Fruit fly (Drosophila melanogaster) whole organism, prepupa: ENCODE results near the gene Rab14.

Experiments
- CG10669 ChIP-seq: fragments of 200-800 bp; sonication (Bioruptor generic); optimal IDR thresholded peaks from 3 replicates; lab custom pipeline; 2018; ENCODE audit warnings: missing biosample characterization, mild to moderate bottlenecking, missing genetic modification characterization, moderate library complexity
- CG11294 ChIP-seq: fragments of 200-800 bp; sonication (Bioruptor generic); IDR thresholded peaks from 2 replicates; pipeline ENCODE4 v1.3.6; 2022; ENCODE audit warnings: missing biosample characterization, missing genetic modification characterization
- CG11762 ChIP-seq: fragments of 200-800 bp; sonication (Bioruptor generic); optimal IDR thresholded peaks from 3 replicates; lab custom pipeline; 2016; ENCODE audit warnings: missing biosample characterization, missing genetic modification characterization; ENCODE audit not compliant: insufficient read depth
- CG16779 ChIP-seq: fragments of 200-800 bp; sonication (Bioruptor generic); optimal IDR thresholded peaks from 3 replicates; lab custom pipeline; 2017; ENCODE audit warnings: missing biosample characterization, mild to moderate bottlenecking, missing genetic modification characterization
- CG3032 ChIP-seq: fragments of 200-800 bp; optimal IDR thresholded peaks from 2 replicates; lab custom pipeline; 2019; ENCODE audit warnings: missing biosample characterization, mild to moderate bottlenecking, missing genetic modification characterization, moderate library complexity
- CG34406 ChIP-seq: fragments of 200-800 bp; sonication (Bioruptor generic); optimal IDR thresholded peaks from 3 replicates; lab custom pipeline; 2016; ENCODE audit warnings: missing biosample characterization, missing genetic modification characterization
- CG3919 ChIP-seq: fragments of 200-800 bp; sonication (Bioruptor generic); optimal IDR thresholded peaks from 3 replicates; lab custom pipeline; 2016; ENCODE audit warnings: missing biosample characterization, missing genetic modification characterization
- CG6163 ChIP-seq: fragments of 200-800 bp; sonication (Bioruptor generic); IDR thresholded peaks from 3 replicates; pipeline ENCODE4 v1.3.6; 2022; ENCODE audit warnings: missing biosample characterization, missing genetic modification characterization
- CG6276 ChIP-seq: fragments of 200-800 bp; sonication (Bioruptor generic); optimal IDR thresholded peaks from 2 replicates; lab custom pipeline; 2017; ENCODE audit warnings: missing biosample characterization, mild to moderate bottlenecking, missing genetic modification characterization
- CG7368 ChIP-seq: fragments of 200-800 bp; sonication (Bioruptor generic); optimal IDR thresholded peaks from 3 replicates; lab custom pipeline; 2016; ENCODE audit warnings: missing biosample characterization, missing genetic modification characterization
- CG8319 ChIP-seq: fragments of 200-800 bp; sonication (Bioruptor generic); optimal IDR thresholded peaks from 3 replicates; lab custom pipeline; 2016; ENCODE audit warnings: missing biosample characterization, missing genetic modification characterization
- Eip78C ChIP-seq: fragments of 200-800 bp; sonication (Bioruptor generic); peaks from one replicate; lab custom pipeline; 2016; ENCODE audit warnings: missing biosample characterization, missing genetic modification characterization
- Eip93F ChIP-seq: fragments of 200-800 bp; sonication (Bioruptor generic); optimal IDR thresholded peaks from 2 replicates; lab custom pipeline; 2016; ENCODE audit warnings: missing biosample characterization, mild to moderate bottlenecking, missing genetic modification characterization
- Ets96B ChIP-seq: fragments of 200-800 bp; optimal IDR thresholded peaks from 2 replicates; lab custom pipeline; 2019; ENCODE audit warnings: missing biosample characterization, mild to moderate bottlenecking, missing genetic modification characterization, moderate library complexity
- Gug ChIP-seq: fragments of 200-800 bp; sonication (Bioruptor generic); IDR thresholded peaks from 2 replicates; pipeline ENCODE4 v1.3.6; 2022; ENCODE audit warnings: missing biosample characterization, missing genetic modification characterization
- Hr39 ChIP-seq: fragments of 200-800 bp; sonication (Bioruptor generic); optimal IDR thresholded peaks from 2 replicates; lab custom pipeline; 2016; ENCODE audit warnings: missing biosample characterization, missing genetic modification characterization
- Met ChIP-seq: fragments of 200-800 bp; sonication (Bioruptor generic); optimal IDR thresholded peaks from 3 replicates; lab custom pipeline; 2016; ENCODE audit warnings: missing biosample characterization, missing genetic modification characterization
- Sox14 ChIP-seq: fragments of 200-800 bp; sonication (Bioruptor generic); optimal IDR thresholded peaks from 3 replicates; lab custom pipeline; 2016; ENCODE audit warnings: missing biosample characterization, missing genetic modification characterization
- achi ChIP-seq: fragments of 200-800 bp; sonication (Bioruptor generic); optimal IDR thresholded peaks from 3 replicates; lab custom pipeline; 2016; ENCODE audit warnings: missing biosample characterization, missing genetic modification characterization
- acj6 ChIP-seq: fragments of 200-800 bp; sonication (Bioruptor generic); optimal IDR thresholded peaks from 3 replicates; lab custom pipeline; 2016; ENCODE audit warnings: missing biosample characterization, missing genetic modification characterization
- cyc ChIP-seq: fragments of 200-800 bp; sonication (Bioruptor generic); optimal IDR thresholded peaks from 3 replicates; lab custom pipeline; 2016; ENCODE audit warnings: missing biosample characterization, missing genetic modification characterization
- dsx ChIP-seq: fragments of 200-800 bp; optimal IDR thresholded peaks from 3 replicates; lab custom pipeline; 2019; ENCODE audit warnings: missing biosample characterization, mild to moderate bottlenecking, missing genetic modification characterization, moderate library complexity; ENCODE audit not compliant: poor library complexity, severe bottlenecking
- eg ChIP-seq: fragments of 200-800 bp; sonication (Bioruptor generic); IDR thresholded peaks from 3 replicates; pipeline ENCODE4 v1.3.6; 2022; ENCODE audit warnings: missing biosample characterization, missing genetic modification characterization
- esn ChIP-seq: fragments of 200-800 bp; sonication (Bioruptor generic); optimal IDR thresholded peaks from 2 replicates; lab custom pipeline; 2016; ENCODE audit warnings: missing biosample characterization, mild to moderate bottlenecking, missing genetic modification characterization, moderate library complexity
- fd59A ChIP-seq: fragments of 200-800 bp; sonication (Bioruptor generic); optimal IDR thresholded peaks from 2 replicates; lab custom pipeline; 2017; ENCODE audit warnings: missing biosample characterization, mild to moderate bottlenecking, missing genetic modification characterization, missing genetic modification reagents
- fd85E ChIP-seq: fragments of 200-800 bp; sonication (Bioruptor generic); optimal IDR thresholded peaks from 3 replicates; lab custom pipeline; 2016; ENCODE audit warnings: missing biosample characterization, missing genetic modification characterization
- fkh ChIP-seq: fragments of 200-800 bp; sonication (Bioruptor generic); optimal IDR thresholded peaks from 3 replicates; lab custom pipeline; 2017; ENCODE audit warnings: missing biosample characterization, mild to moderate bottlenecking, missing genetic modification characterization, moderate library complexity
- lz ChIP-seq: fragments of 200-800 bp; sonication (Bioruptor generic); optimal IDR thresholded peaks from 3 replicates; lab custom pipeline; 2016; ENCODE audit warnings: missing biosample characterization, missing genetic modification characterization
- pdm3 ChIP-seq: fragments of 200-800 bp; sonication (Bioruptor generic); optimal IDR thresholded peaks from 3 replicates; lab custom pipeline; 2016; ENCODE audit warnings: missing biosample characterization, missing genetic modification characterization
- spab ChIP-seq: fragments of 200-800 bp; sonication (Bioruptor generic); optimal IDR thresholded peaks from 2 replicates; lab custom pipeline; 2017; ENCODE audit warnings: missing biosample characterization, mild to moderate bottlenecking, missing genetic modification characterization, missing genetic modification reagents
- ss ChIP-seq, 2 experiments: fragments of 200-800 bp; sonication (Bioruptor generic); optimal IDR thresholded peaks; 2 replicates in 1 of 2; 3 replicates in 1 of 2; lab custom pipeline; 2017 to 2018; ENCODE audit warnings: mild to moderate bottlenecking in 2 of 2, missing biosample characterization in 2 of 2, missing genetic modification characterization in 2 of 2, moderate library complexity in 1 of 2
- svp ChIP-seq: fragments of 200-800 bp; sonication (Bioruptor generic); peaks from one replicate; lab custom pipeline; 2016; ENCODE audit warnings: missing biosample characterization, missing genetic modification characterization
- topi ChIP-seq: fragments of 200-800 bp; sonication (Bioruptor generic); optimal IDR thresholded peaks from 3 replicates; lab custom pipeline; 2016; ENCODE audit warnings: missing biosample characterization, missing genetic modification characterization
- vri ChIP-seq: fragments of 200-800 bp; sonication (Bioruptor generic); optimal IDR thresholded peaks from 3 replicates; lab custom pipeline; 2016; ENCODE audit warnings: missing biosample characterization, mild to moderate bottlenecking, missing genetic modification characterization

Rab14 gene

dm6 chr2L:14318600-14318999 is 36.3 kb upstream of the Rab14 start (continued):
- TF ChIP-seq CG34406 (GFP tag; lab: Kevin White, UChicago): no peak
- no peak for TF ChIP-seq topi
- TF ChIP-seq pdm3 (GFP tag; lab: Kevin White, UChicago): peak; percentile 1
- TF ChIP-seq fd85E (GFP tag; lab: Kevin White, UChicago): no peak
- TF ChIP-seq CG6276: peak; percentile 72
- no peak for TF ChIP-seq dsx (GFP tag; lab: Kevin White, UChicago)
- no peak for TF ChIP-seq ss (GFP tag; optimal IDR thresholded peaks at IDR 0.05; lab: Kevin White, UChicago)
- TF ChIP-seq CG11294 (GFP tag; lab: Robert Waterston, UW): no peak
- TF ChIP-seq vri (GFP tag; lab: Kevin White, UChicago): no peak
- TF ChIP-seq cyc (GFP tag; lab: Kevin White, UChicago): no peak
- TF ChIP-seq Met (GFP tag; lab: Kevin White, UChicago): no peak
- no peak for TF ChIP-seq lz (GFP tag; lab: Kevin White, UChicago)
- TF ChIP-seq Eip78C (GFP tag; lab: Kevin White, UChicago): no peak
- no peak for TF ChIP-seq CG7368 (GFP tag; lab: Kevin White, UChicago)
- no peak for TF ChIP-seq fd59A
- TF ChIP-seq CG8319 (GFP tag; lab: Kevin White, UChicago): no peak
- TF ChIP-seq acj6: no peak

- no peak for TF ChIP-seq svp (GFP tag; lab: Kevin White, UChicago)
- TF ChIP-seq fkh: no peak
- TF ChIP-seq lz (GFP tag; lab: Kevin White, UChicago): no peak
- no peak for TF ChIP-seq Met (GFP tag; lab: Kevin White, UChicago)
Observed at dm6 chr2L:14319005-14319404, 35.9 kb upstream of the Rab14 start.

dm6 chr2L:14333965-14334364 is 21.0 kb upstream of the Rab14 start, which contains the start of gene CG33090:
Gene CG33090 (plus strand): TSS chr2L:14334158.
- no peak for TF ChIP-seq Met (GFP tag; lab: Kevin White, UChicago)
- no peak for TF ChIP-seq topi
- TF ChIP-seq eg (GFP tag; lab: Robert Waterston, UW): 0 out of 3 replicates have a peak, but pooled peaks have one; percentile 13
- TF ChIP-seq Hr39 (GFP tag; lab: Kevin White, UChicago): no peak
- no peak for TF ChIP-seq CG11762 (GFP tag; lab: Kevin White, UChicago)
- TF ChIP-seq CG3919: no peak
- no peak for TF ChIP-seq achi (GFP tag; lab: Kevin White, UChicago)
- no peak for TF ChIP-seq CG10669
- TF ChIP-seq, all 60 proteins: peak for 1

- TF ChIP-seq spab (GFP tag; lab: Kevin White, UChicago) (no peak), CG7368 (GFP tag; lab: Kevin White, UChicago) (no peak), cyc (GFP tag; lab: Kevin White, UChicago) (no peak), esn (GFP tag; lab: Kevin White, UChicago) (no peak), CG16779 (no peak), eg (GFP tag; lab: Robert Waterston, UW) (no peak), CG6163 (no peak), pdm3 (GFP tag; lab: Kevin White, UChicago) (no peak), CG11294 (GFP tag; lab: Robert Waterston, UW) (no peak), Ets96B (tag; lab: Kevin White, UChicago) (no peak), Gug (no peak), fd85E (GFP tag; lab: Kevin White, UChicago) (no peak), Eip93F (GFP tag; lab: Kevin White, UChicago) (no peak), Sox14 (no peak), CG3032 (tag; lab: Kevin White, UChicago) (no peak), Eip78C (GFP tag; lab: Kevin White, UChicago) (no peak)
- TF ChIP-seq, all 60 proteins: peak for 0
Observed at dm6 chr2L:14336311-14336836, 18.6 kb upstream of the Rab14 start.
